Worm (Caenorhabditis elegans) whole organism, young adult: ENCODE results near the gene ugt-9.

Experiments used
- B0019.2 ChIP-seq: fragments of 200-800 bp; sonication (Bioruptor generic); conservative IDR thresholded peaks from 2 replicates; pipeline ENCODE4 v1.3.6; 2022; ENCODE audit warnings: missing genetic modification reagents, missing genetic modification characterization, missing compliant biosample characterization
- Y56A3A.18 ChIP-seq: fragments of 200-800 bp; sonication (Bioruptor generic); IDR thresholded peaks from 2 replicates; pipeline ENCODE4 v1.3.6; 2022; ENCODE audit warnings: missing genetic modification reagents, missing genetic modification characterization, missing compliant biosample characterization
- ama-1 ChIP-seq, 3 experiments: fragments of 150-350 bp in 1 of 3; sonication (generic microtip) in 2 of 3; optimal IDR thresholded peaks; 2 replicates each; lab custom pipeline; 2014 to 2018; ENCODE audit warnings: missing biosample characterization in 2 of 3, missing genetic modification characterization in 2 of 3, missing genetic modification reagents in 2 of 3
- athp-1 ChIP-seq: sonication (generic microtip); optimal IDR thresholded peaks from 2 replicates; lab custom pipeline; 2017; ENCODE audit warnings: mild to moderate bottlenecking, missing genetic modification characterization, missing compliant biosample characterization
- ceh-40 ChIP-seq: fragments of 200-800 bp; sonication (Bioruptor generic); IDR thresholded peaks from 2 replicates; pipeline ENCODE4 v1.3.6; 2022; ENCODE audit warnings: missing genetic modification characterization, missing compliant biosample characterization
- efl-1 ChIP-seq: fragments of 150-350 bp; optimal IDR thresholded peaks from 2 replicates; lab custom pipeline; 2014; ENCODE audit warnings: missing biosample characterization, missing genetic modification reagents, missing genetic modification characterization
- lag-1 ChIP-seq: fragments of 200-800 bp; sonication (Bioruptor generic); IDR thresholded peaks from 2 replicates; pipeline ENCODE4 v1.3.6; 2022; ENCODE audit warnings: missing genetic modification reagents, missing genetic modification characterization, missing compliant biosample characterization
- let-526 ChIP-seq: fragments of 200-800 bp; sonication (Bioruptor generic); IDR thresholded peaks from 2 replicates; pipeline ENCODE4 v1.3.6; 2022; ENCODE audit warnings: missing genetic modification reagents, missing genetic modification characterization, missing compliant biosample characterization
- nfya-1 ChIP-seq: sonication (generic microtip); optimal IDR thresholded peaks from 2 replicates; lab custom pipeline; 2017; ENCODE audit warnings: antibody characterized with exemption, missing compliant biosample characterization, missing genetic modification characterization, borderline replicate concordance; ENCODE audit not compliant: insufficient read depth
- nhr-90 ChIP-seq: sonication (generic microtip); optimal IDR thresholded peaks from 2 replicates; lab custom pipeline; 2016; ENCODE audit warnings: missing genotype, mild to moderate bottlenecking, missing genetic modification characterization, missing compliant biosample characterization

DNA sequence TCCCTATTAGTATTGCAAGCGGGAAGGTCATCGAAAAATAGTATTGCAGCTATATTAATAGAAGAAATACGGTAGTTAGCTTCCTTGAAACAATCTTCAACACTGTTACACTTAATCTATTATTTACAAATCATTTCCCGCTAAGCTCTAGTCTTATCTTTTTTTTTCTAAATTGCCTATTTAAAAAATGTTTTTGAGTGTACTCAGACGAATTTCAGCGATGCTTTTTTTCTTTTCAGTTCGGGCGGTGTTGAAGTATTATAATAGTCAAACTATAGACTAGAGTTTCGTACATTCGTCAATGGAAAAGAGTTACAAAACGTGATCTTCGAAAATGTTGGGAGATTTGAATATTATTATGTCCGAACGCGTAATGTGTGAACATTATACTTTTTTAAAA lies 18.0 kb downstream of the ugt-9 start:
- no peak for TF ChIP-seq Y56A3A.18 (GFP tag; lab: Robert Waterston, UW)
- TF ChIP-seq ama-1 (optimal IDR thresholded peaks at IDR 0.05; lab: Kevin White, UChicago), result no peak
- TF ChIP-seq ama-1 (GFP tag; optimal IDR thresholded peaks at IDR 0.05; lab: Kevin White, UChicago), result no peak
- no peak for TF ChIP-seq athp-1 (tag; lab: Kevin White, UChicago)
- no peak for TF ChIP-seq let-526 (GFP tag; lab: Robert Waterston, UW)
- no peak for TF ChIP-seq ceh-40 (GFP tag; lab: Robert Waterston, UW)
- TF ChIP-seq nhr-90, result no peak
- no peak for TF ChIP-seq nfya-1
- TF ChIP-seq efl-1, result no peak
- TF ChIP-seq lag-1 (GFP tag; lab: Robert Waterston, UW), result no peak
- TF ChIP-seq B0019.2, result no peak
